Fruit fly (Drosophila melanogaster): ENCODE results near the gene CG15445.

CG15445 gene

DNA sequence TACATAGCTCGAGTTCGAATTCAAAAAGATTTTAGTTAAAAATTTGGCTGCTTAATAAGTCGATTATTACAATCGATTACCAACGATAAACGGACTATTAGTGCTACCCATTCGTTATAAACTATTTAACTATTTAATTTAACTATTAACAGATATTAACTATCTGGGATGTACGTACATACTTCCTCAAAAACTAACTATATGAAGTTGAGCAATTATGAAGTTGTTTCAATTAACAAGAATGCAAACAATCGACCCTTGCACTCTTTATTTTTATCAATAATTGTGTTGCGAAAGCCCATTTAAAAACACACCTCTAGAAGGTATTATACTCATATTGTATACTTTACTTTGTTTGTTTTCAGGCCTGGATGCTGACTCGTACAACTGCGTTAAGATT, 10.7 kb upstream of the CG15445 start, which contains the start of gene CG1503:
Gene CG1503 (minus strand): TSS at position 101 of the 400 bp plus-strand sequence.
- TF ChIP-seq CG8159 (tag; optimal IDR thresholded peaks at IDR 0.05) (no peak), Pif1B (GFP tag; optimal IDR thresholded peaks at IDR 0.05) (no peak), CG9948 (tag; optimal IDR thresholded peaks at IDR 0.05) (no peak), CG32121 (GFP tag; IDR thresholded peaks at IDR 0.05) (no peak), rn (GFP tag; IDR thresholded peaks at IDR 0.05) (no peak), CG15710 (tag; optimal IDR thresholded peaks at IDR 0.05) (no peak), D1 (tag; optimal IDR thresholded peaks at IDR 0.05) (no peak), CG12605 (GFP tag; IDR thresholded peaks at IDR 0.05) (no peak), CG8301 (tag; optimal IDR thresholded peaks at IDR 0.05) (no peak), CG14655 (GFP tag; optimal IDR thresholded peaks at IDR 0.05) (no peak), Snoo (tag; optimal IDR thresholded peaks at IDR 0.05) (no peak), Pif1A (GFP tag; optimal IDR thresholded peaks at IDR 0.05) (no peak), CG17806 (tag; optimal IDR thresholded peaks at IDR 0.05) (no peak), EcR (GFP tag; optimal IDR thresholded peaks at IDR 0.05) (no peak), CG4496 (GFP tag; IDR thresholded peaks at IDR 0.05) (no peak), CG13204 (GFP tag; optimal IDR thresholded peaks at IDR 0.05) (no peak)

DNA sequence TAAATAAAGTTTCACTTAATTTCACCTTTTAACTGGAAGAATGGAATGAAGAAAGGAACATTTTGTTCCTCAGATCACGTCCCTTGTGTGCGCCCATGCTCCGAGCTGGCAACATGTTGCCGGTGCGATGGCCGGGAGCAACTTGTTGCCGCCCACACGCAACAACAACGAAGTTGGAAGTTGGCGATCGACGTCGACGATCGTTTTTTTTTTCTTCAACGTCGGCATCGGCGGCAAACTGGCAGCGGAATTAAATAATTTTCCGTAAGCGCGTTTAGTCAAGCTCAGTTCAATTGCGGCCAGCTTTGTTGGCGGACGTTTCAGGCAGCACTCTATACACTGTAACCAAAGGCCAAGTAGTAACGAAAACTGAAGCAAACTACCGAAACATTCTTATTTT, 6.5 kb downstream of the CG15445 start, which contains the start of gene ldd:
Gene ldd (plus strand): TSS at position 136 of the 400 bp plus-strand sequence.
- no peak for TF ChIP-seq CG10348 (GFP tag; IDR thresholded peaks at IDR 0.05)
- TF ChIP-seq EcR (GFP tag; optimal IDR thresholded peaks at IDR 0.05), result peak; percentile 18
- TF ChIP-seq Pif1B (GFP tag; optimal IDR thresholded peaks at IDR 0.05), result no peak
- no peak for TF ChIP-seq gl (tag; optimal IDR thresholded peaks at IDR 0.05)
- TF ChIP-seq CG9948 (tag; optimal IDR thresholded peaks at IDR 0.05), result no peak
- TF ChIP-seq Ets98B (GFP tag; IDR thresholded peaks at IDR 0.05), result 0 out of 2 replicates have a peak, but pooled peaks have one; percentile 7
- peak; percentile 73 for TF ChIP-seq CG13204 (GFP tag; optimal IDR thresholded peaks at IDR 0.05)
- no peak for TF ChIP-seq rn (GFP tag; IDR thresholded peaks at IDR 0.05)
- no peak for TF ChIP-seq D1 (tag; optimal IDR thresholded peaks at IDR 0.05)
- TF ChIP-seq fd96Ca (GFP tag; IDR thresholded peaks at IDR 0.05), result no peak
- TF ChIP-seq Pif1A (GFP tag; optimal IDR thresholded peaks at IDR 0.05), result no peak
- no peak for TF ChIP-seq Snoo (tag; optimal IDR thresholded peaks at IDR 0.05)
- TF ChIP-seq CG14655 (GFP tag; optimal IDR thresholded peaks at IDR 0.05), result no peak
- no peak for TF ChIP-seq CG32121 (GFP tag; IDR thresholded peaks at IDR 0.05)
- TF ChIP-seq CG15710 (tag; optimal IDR thresholded peaks at IDR 0.05), result no peak
- no peak for TF ChIP-seq CG34367 (tag; optimal IDR thresholded peaks at IDR 0.05)
- no peak for TF ChIP-seq CG8159 (tag; optimal IDR thresholded peaks at IDR 0.05)
- TF ChIP-seq CG12605 (GFP tag; IDR thresholded peaks at IDR 0.05), result no peak
- TF ChIP-seq CG17806 (tag; optimal IDR thresholded peaks at IDR 0.05), result no peak

DNA sequence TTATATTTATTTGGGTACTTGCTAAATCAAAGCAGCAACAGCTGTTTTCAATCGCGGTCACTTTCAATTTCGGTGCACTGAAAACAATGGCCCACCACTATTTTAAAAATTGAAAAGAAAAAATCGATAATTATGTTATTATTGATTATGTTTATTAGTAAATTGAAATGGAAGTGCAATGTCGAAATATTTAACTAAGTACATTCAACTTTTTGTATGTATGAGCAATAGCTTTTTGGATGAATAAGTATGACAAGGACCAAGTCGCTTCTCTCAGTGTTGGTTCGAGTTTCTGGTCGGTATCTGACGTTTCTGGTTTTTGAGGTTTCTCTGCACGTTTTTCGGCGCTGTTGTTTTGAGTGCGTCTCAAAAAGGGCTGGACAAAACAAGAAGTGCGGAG, 7.2 kb downstream of the CG15445 start:
- TF ChIP-seq Snoo (tag; optimal IDR thresholded peaks at IDR 0.05) (peak; percentile 85), Ets98B (GFP tag; IDR thresholded peaks at IDR 0.05) (peak; percentile 70), gl (tag; optimal IDR thresholded peaks at IDR 0.05) (peak; percentile 2), CG12605 (GFP tag; IDR thresholded peaks at IDR 0.05) (peak; percentile 17; the same call in 1 of the 2 replicates), fd96Ca (GFP tag; IDR thresholded peaks at IDR 0.05) (peak; percentile 50; the same call in 1 of the 3 replicates), CG8159 (tag; optimal IDR thresholded peaks at IDR 0.05) (peak; percentile 78), rn (GFP tag; IDR thresholded peaks at IDR 0.05) (peak; percentile 67), CG13204 (GFP tag; optimal IDR thresholded peaks at IDR 0.05) (no peak), EcR (GFP tag; optimal IDR thresholded peaks at IDR 0.05) (no peak), CG10348 (GFP tag; IDR thresholded peaks at IDR 0.05) (no peak), CG8301 (tag; optimal IDR thresholded peaks at IDR 0.05) (peak; percentile 49), CG34367 (tag; optimal IDR thresholded peaks at IDR 0.05) (peak; percentile 51), CG4496 (GFP tag; IDR thresholded peaks at IDR 0.05) (peak; percentile 75; the same call in 2 of the 3 replicates), D1 (tag; optimal IDR thresholded peaks at IDR 0.05) (no peak), CG17806 (tag; optimal IDR thresholded peaks at IDR 0.05) (peak; percentile 65), CG32121 (GFP tag; IDR thresholded peaks at IDR 0.05) (peak; percentile 73), Pif1A (GFP tag; optimal IDR thresholded peaks at IDR 0.05) (peak; percentile 79), CG14655 (GFP tag; optimal IDR thresholded peaks at IDR 0.05) (peak; percentile 65), Pif1B (GFP tag; optimal IDR thresholded peaks at IDR 0.05) (peak; percentile 64), CG9948 (tag; optimal IDR thresholded peaks at IDR 0.05) (peak; percentile 59), CG15710 (tag; optimal IDR thresholded peaks at IDR 0.05) (peak; percentile 70)

DNA sequence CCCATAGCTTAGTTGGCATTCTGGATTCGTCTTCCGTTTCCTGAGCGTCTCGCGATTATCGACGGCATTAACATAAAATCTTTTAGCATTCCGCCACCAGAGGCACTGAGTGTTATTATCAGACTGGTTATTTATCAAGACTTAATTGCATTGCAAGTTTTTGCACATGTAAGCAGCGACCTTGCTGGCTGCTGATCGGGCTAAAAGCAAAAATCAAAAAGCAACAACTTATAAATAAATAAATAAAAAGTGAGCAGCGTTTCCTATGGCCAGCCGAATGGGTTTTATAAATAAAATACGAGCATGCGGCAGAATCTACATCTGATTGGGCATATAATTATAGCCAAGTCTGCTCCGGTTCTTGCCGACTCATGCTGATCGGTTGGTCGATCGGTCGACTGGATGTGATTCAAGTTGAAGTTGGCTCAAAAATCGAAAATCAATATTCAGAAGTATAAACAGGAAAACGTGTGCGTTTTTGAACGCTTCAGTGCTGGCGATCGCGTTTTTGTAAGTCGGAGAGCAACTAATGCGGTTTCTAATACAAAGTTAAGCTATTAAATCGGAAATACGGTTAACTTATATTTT, 9.1 kb downstream of the CG15445 start:
- TF ChIP-seq CG34367 (tag; optimal IDR thresholded peaks at IDR 0.05), result no peak
- no peak for TF ChIP-seq Ets98B (GFP tag; IDR thresholded peaks at IDR 0.05)
- TF ChIP-seq Pif1B (GFP tag; optimal IDR thresholded peaks at IDR 0.05), result no peak
- TF ChIP-seq CG17806 (tag; optimal IDR thresholded peaks at IDR 0.05), result no peak
- no peak for TF ChIP-seq CG8301 (tag; optimal IDR thresholded peaks at IDR 0.05)
- TF ChIP-seq EcR (GFP tag; optimal IDR thresholded peaks at IDR 0.05), result no peak
- no peak for TF ChIP-seq Pif1A (GFP tag; optimal IDR thresholded peaks at IDR 0.05)
- TF ChIP-seq CG14655 (GFP tag; optimal IDR thresholded peaks at IDR 0.05), result no peak
- no peak for TF ChIP-seq fd96Ca (GFP tag; IDR thresholded peaks at IDR 0.05)
- no peak for TF ChIP-seq CG13204 (GFP tag; optimal IDR thresholded peaks at IDR 0.05)
- no peak for TF ChIP-seq CG10348 (GFP tag; IDR thresholded peaks at IDR 0.05)
- no peak for TF ChIP-seq CG12605 (GFP tag; IDR thresholded peaks at IDR 0.05)
- no peak for TF ChIP-seq gl (tag; optimal IDR thresholded peaks at IDR 0.05)
- TF ChIP-seq CG15710 (tag; optimal IDR thresholded peaks at IDR 0.05), result no peak
- TF ChIP-seq rn (GFP tag; IDR thresholded peaks at IDR 0.05), result no peak
- TF ChIP-seq CG9948 (tag; optimal IDR thresholded peaks at IDR 0.05), result no peak
- TF ChIP-seq CG32121 (GFP tag; IDR thresholded peaks at IDR 0.05), result no peak
- no peak for TF ChIP-seq Snoo (tag; optimal IDR thresholded peaks at IDR 0.05)
- TF ChIP-seq CG8159 (tag; optimal IDR thresholded peaks at IDR 0.05), result no peak

DNA sequence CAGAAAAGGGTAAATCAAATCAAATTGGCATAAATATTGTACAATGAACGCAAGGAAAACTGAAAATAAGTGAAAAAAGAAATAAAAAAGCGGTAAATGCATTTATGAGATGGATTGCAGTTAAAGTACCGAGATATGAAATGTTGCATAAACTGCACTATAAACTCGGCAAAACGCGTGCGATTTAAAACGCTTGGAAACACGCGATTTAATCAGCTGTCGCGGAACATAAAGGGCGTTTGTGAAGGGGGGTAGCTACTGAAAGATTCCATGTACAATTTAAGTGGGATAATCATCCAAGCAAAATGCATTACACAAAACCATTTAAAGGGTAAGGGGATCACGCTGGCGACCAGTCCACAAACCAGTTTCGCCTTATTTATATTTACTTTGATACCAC, 9.8 kb downstream of the CG15445 start:
- no peak for TF ChIP-seq CG14655 (GFP tag; optimal IDR thresholded peaks at IDR 0.05)
- TF ChIP-seq Snoo (tag; optimal IDR thresholded peaks at IDR 0.05), result no peak
- no peak for TF ChIP-seq Pif1A (GFP tag; optimal IDR thresholded peaks at IDR 0.05)
- TF ChIP-seq Ets98B (GFP tag; IDR thresholded peaks at IDR 0.05), result no peak
- no peak for TF ChIP-seq CG15710 (tag; optimal IDR thresholded peaks at IDR 0.05)
- no peak for TF ChIP-seq Pif1B (GFP tag; optimal IDR thresholded peaks at IDR 0.05)
- no peak for TF ChIP-seq fd96Ca (GFP tag; IDR thresholded peaks at IDR 0.05)
- TF ChIP-seq CG32121 (GFP tag; IDR thresholded peaks at IDR 0.05), result no peak
- no peak for TF ChIP-seq gl (tag; optimal IDR thresholded peaks at IDR 0.05)
- TF ChIP-seq CG8301 (tag; optimal IDR thresholded peaks at IDR 0.05), result no peak
- TF ChIP-seq CG17806 (tag; optimal IDR thresholded peaks at IDR 0.05), result no peak
- TF ChIP-seq CG4496 (GFP tag; IDR thresholded peaks at IDR 0.05), result no peak
